Worm (Caenorhabditis elegans) whole organism, early embryonic: ENCODE results near the gene T16G1.7.

Experiments used
- ceh-36 ChIP-seq: sonication (generic microtip); optimal IDR thresholded peaks from 2 replicates; lab custom pipeline; 2016; ENCODE audit warnings: missing genetic modification characterization, inconsistent platforms, missing compliant biosample characterization
- flt-1 ChIP-seq: fragments of 200-800 bp; sonication (Bioruptor generic); IDR thresholded peaks from 2 replicates; pipeline ENCODE4 v1.3.6; 2022; ENCODE audit warnings: missing genetic modification characterization, missing compliant biosample characterization
- hmbx-1 ChIP-seq: sonication (generic microtip); optimal IDR thresholded peaks from 2 replicates; lab custom pipeline; 2016; ENCODE audit warnings: mild to moderate bottlenecking, missing genetic modification characterization, missing compliant biosample characterization

- no peak for TF ChIP-seq hmbx-1 (tag; lab: Kevin White, UChicago)
- no peak for TF ChIP-seq flt-1 (GFP tag; lab: Robert Waterston, UW)
- TF ChIP-seq ceh-36 = no peak
Measured at ce11 chrV:12885860-12886259, 49.1 kb downstream of the T16G1.7 start, which contains the start of gene glb-24.
